Worm (Caenorhabditis elegans): Measurements from ENCODE around the gene twk-28.
A peak's percentile ranks its signal among the peaks of the same experiment; 100 is the strongest.

twk-28 gene

DNA sequence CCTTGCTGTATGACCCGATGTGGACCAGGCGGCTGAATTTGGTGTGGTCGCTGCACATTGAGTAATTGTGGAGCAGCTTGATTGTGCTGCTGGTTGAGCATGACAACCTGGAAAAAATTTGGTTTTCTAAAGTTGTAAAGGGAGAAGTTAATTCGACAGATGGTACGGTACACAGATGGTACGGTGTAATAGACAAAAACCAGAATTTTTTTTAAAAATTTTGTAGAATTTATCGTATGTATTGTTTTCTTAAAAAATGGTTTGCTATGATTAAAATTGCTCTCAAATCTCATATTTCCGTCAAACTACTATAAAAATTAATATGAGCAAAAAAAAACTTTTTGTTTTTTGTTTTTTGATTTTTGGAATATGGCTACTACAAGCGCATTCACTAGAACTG lies 27.7 kb upstream of the twk-28 start, which contains the start of gene pqn-15:
TSS of gene pqn-15 (minus strand) at position 101 of the 400 bp plus-strand sequence.
- TF ChIP-seq F49E8.2 (tag; optimal IDR thresholded peaks at IDR 0.05; ENCODE audit: borderline replicate concordance) = no peak
- TF ChIP-seq madf-9 (GFP tag; conservative IDR thresholded peaks at IDR 0.05) = no peak
- TF ChIP-seq arid-1 (GFP tag; conservative IDR thresholded peaks at IDR 0.05) = no peak
- TF ChIP-seq zip-2 (tag; optimal IDR thresholded peaks at IDR 0.05) = no peak
- TF ChIP-seq ztf-7 (tag; optimal IDR thresholded peaks at IDR 0.05) = no peak
- no peak for TF ChIP-seq hlh-30 (tag; optimal IDR thresholded peaks at IDR 0.05; ENCODE audit: insufficient read depth)
- no peak for TF ChIP-seq unc-39 (tag; optimal IDR thresholded peaks at IDR 0.05)

DNA sequence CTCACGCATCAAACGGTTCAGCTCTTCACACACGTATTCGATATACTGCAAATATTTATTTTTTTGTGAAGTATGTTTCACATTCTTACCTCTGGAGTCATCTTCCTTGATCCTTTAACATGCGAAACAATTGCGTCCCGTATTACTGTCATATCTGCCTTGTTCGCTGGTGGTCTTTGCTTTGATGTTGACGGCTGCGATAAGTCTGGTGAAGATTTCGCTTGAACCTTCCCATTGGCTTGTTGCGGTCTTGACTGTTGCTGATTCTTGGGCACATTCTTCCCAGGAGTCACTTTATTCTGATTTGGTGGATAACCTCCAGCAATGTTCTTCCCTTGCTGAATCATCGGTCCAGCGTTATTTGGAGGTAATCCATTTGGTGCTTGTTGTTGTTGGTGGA lies 24.1 kb upstream of the twk-28 start:
- no peak for TF ChIP-seq ztf-11 (tag; optimal IDR thresholded peaks at IDR 0.05)
- no peak for TF ChIP-seq fkh-10 (GFP tag; optimal IDR thresholded peaks at IDR 0.05)
- TF ChIP-seq D1046.2 (GFP tag; IDR thresholded peaks at IDR 0.05) = no peak
- no peak for TF ChIP-seq nhr-6 (tag; optimal IDR thresholded peaks at IDR 0.05)
- TF ChIP-seq unc-62 (GFP tag; optimal IDR thresholded peaks at IDR 0.05 in 1 of 2) = peak in 1 of 2 experiments; percentile 91
- no peak for TF ChIP-seq unc-62 (tag; optimal IDR thresholded peaks at IDR 0.05)

- peak; percentile 22 for TF ChIP-seq mep-1 (tag; optimal IDR thresholded peaks at IDR 0.05)
- no peak for TF ChIP-seq gei-8 (GFP tag; optimal IDR thresholded peaks at IDR 0.05)
- TF ChIP-seq set-16 (GFP tag; IDR thresholded peaks at IDR 0.05) = no peak
- TF ChIP-seq nhr-42 (GFP tag; IDR thresholded peaks at IDR 0.05) = no peak
- no peak for TF ChIP-seq dmd-8 (GFP tag; IDR thresholded peaks at IDR 0.05)
- TF ChIP-seq lin-29 (GFP tag; IDR thresholded peaks at IDR 0.05) = no peak
- peak in 1 of 2 experiments; percentile 1 for TF ChIP-seq hif-1 (tag; optimal IDR thresholded peaks at IDR 0.05)
- TF ChIP-seq rbr-2 (tag; optimal IDR thresholded peaks at IDR 0.05) = no peak
- TF ChIP-seq snpc-4 (tag; optimal IDR thresholded peaks at IDR 0.05) = no peak
- TF ChIP-seq aha-1 (tag) = peak; percentile 13
- TF ChIP-seq unc-62 (GFP tag; optimal IDR thresholded peaks at IDR 0.05 in 1 of 2) = peak in 1 of 2 experiments; percentile 68
- no peak for TF ChIP-seq unc-62 (tag; optimal IDR thresholded peaks at IDR 0.05)
- no peak for TF ChIP-seq mdl-1 (tag; optimal IDR thresholded peaks at IDR 0.05)
- TF ChIP-seq lin-38 (GFP tag; IDR thresholded peaks at IDR 0.05) = no peak
- TF ChIP-seq R02D3.7 (tag; optimal IDR thresholded peaks at IDR 0.05) = no peak
- 0 out of 2 replicates have a peak, but pooled peaks have one; percentile 24 for TF ChIP-seq ctbp-1 (GFP tag; IDR thresholded peaks at IDR 0.05)
- TF ChIP-seq T26A8.4 (GFP tag; IDR thresholded peaks at IDR 0.05) = no peak
Measured at ce11 chrX:4297452-4297851, 18.3 kb upstream of the twk-28 start, which contains the start of gene paf-2. paf-2 (minus strand) TSS chrX:4297741.

DNA sequence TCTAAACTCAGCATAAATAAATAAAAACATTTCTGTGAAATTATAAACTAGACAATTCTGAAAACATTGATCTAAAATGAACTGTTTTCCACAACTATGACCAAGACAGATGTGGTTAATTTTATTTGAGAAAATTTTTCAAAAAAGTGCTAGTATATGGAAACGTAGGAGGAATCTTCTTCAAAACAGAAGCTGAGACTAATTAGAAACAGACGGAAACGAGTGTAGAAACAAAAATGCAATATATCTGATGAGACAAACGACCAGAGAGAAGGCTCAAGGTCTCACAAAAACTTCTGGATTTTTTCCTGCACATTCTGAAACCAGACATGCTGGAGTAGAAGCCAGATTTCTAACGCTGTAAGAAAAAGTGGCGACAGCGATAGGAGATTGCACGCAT lies 16.8 kb upstream of the twk-28 start:
- TF ChIP-seq snpc-1.2 (GFP tag; IDR thresholded peaks at IDR 0.05) (no peak), rbr-2 (tag; optimal IDR thresholded peaks at IDR 0.05) (no peak), aly-2 (tag; optimal IDR thresholded peaks at IDR 0.05) (no peak), F44E2.7 (GFP tag; IDR thresholded peaks at IDR 0.05) (no peak), sdz-12 (GFP tag; optimal IDR thresholded peaks at IDR 0.05) (no peak), hlh-11 (tag; optimal IDR thresholded peaks at IDR 0.05) (no peak), gei-8 (GFP tag; optimal IDR thresholded peaks at IDR 0.05) (no peak), nhr-10 (tag; optimal IDR thresholded peaks at IDR 0.05) (no peak), dmd-6 (GFP tag; IDR thresholded peaks at IDR 0.05) (no peak), nhr-25 (tag; optimal IDR thresholded peaks at IDR 0.05; ENCODE audit: borderline replicate concordance, insufficient read depth) (no peak), ceh-62 (tag; optimal IDR thresholded peaks at IDR 0.05) (no peak), lin-38 (GFP tag; IDR thresholded peaks at IDR 0.05) (no peak), zip-11 (GFP tag; IDR thresholded peaks at IDR 0.05) (no peak)
